Worm (Caenorhabditis elegans): ENCODE measurements around the gene pptr-1.

DNA sequence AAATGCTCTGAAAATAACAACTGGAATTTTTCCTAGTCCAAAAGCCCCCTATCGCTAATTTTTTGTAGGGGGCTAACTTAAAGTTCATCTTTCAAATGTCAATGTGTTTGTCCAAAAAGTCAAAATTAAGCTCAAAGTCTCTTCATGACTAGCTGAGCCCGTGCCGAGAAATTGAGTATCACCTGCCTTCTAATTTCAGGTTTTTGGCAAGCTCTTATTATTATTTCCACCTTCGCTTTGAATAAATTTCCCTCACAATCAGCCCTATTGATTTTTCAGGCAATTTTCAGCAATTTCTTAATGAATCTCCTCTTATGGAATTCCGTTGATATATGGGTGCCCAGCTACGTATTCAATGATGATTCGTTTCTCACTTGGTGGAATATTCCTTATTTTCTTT lies 42.1 kb downstream of the pptr-1 start, which contains the start of gene sre-36:
- TF ChIP-seq pha-4 (tag; optimal IDR thresholded peaks at IDR 0.05) = no peak
- no peak for TF ChIP-seq egl-27 (tag; optimal IDR thresholded peaks at IDR 0.05)
- no peak for TF ChIP-seq nhr-25 (tag; optimal IDR thresholded peaks at IDR 0.05)
- no peak for TF ChIP-seq nhr-11 (tag; optimal IDR thresholded peaks at IDR 0.05)
- TF ChIP-seq skn-1 (tag; optimal IDR thresholded peaks at IDR 0.05) = no peak
- no peak for TF ChIP-seq ZK546.5 (tag; optimal IDR thresholded peaks at IDR 0.05)

Measured in whole organism, L3 larva.